Fruit fly (Drosophila melanogaster) whole organism, wandering third instar larva: ENCODE results near the gene AdamTS-B.
A peak's percentile ranks its signal among the peaks of the same experiment; 100 is the strongest.

ENCODE experiments used
- CG9705 ChIP-seq: fragments of 200-800 bp; sonication (Bioruptor generic); optimal IDR thresholded peaks from 2 replicates; lab custom pipeline; 2018; ENCODE audit warnings: missing biosample characterization, mild to moderate bottlenecking, missing genetic modification characterization
- Hr78 ChIP-seq: fragments of >200 bp; optimal IDR thresholded peaks from 2 replicates; lab custom pipeline; 2017; ENCODE audit warnings: missing biosample characterization, missing genetic modification characterization
- Myc ChIP-seq: fragments of >200 bp; optimal IDR thresholded peaks from 2 replicates; lab custom pipeline; 2017
- OdsH ChIP-seq: fragments of 200-800 bp; sonication (Bioruptor generic); optimal IDR thresholded peaks from 2 replicates; lab custom pipeline; 2016; ENCODE audit warnings: missing biosample characterization, mild to moderate bottlenecking, missing genetic modification characterization
- Vsx2 ChIP-seq: fragments of 200-300, 225-300 bp; sonication (Bioruptor generic); optimal IDR thresholded peaks from 2 replicates; lab custom pipeline; 2018; ENCODE audit warnings: missing biosample characterization, missing genetic modification characterization; ENCODE audit not compliant: partially characterized antibody
- brk ChIP-seq: fragments of 200-800 bp; sonication (Bioruptor generic); optimal IDR thresholded peaks from 2 replicates; lab custom pipeline; 2016; ENCODE audit warnings: missing biosample characterization, mild to moderate bottlenecking, missing genetic modification characterization
- foxo ChIP-seq, 2 experiments: fragments of 200-800 bp; sonication (Bioruptor generic); optimal IDR thresholded peaks; 2 replicates in 1 of 2; 3 replicates in 1 of 2; lab custom pipeline; 2016 to 2017; ENCODE audit warnings: missing biosample characterization in 2 of 2, missing genetic modification characterization in 2 of 2
- fru ChIP-seq: fragments of 200-800 bp; sonication (Bioruptor generic); optimal IDR thresholded peaks from 3 replicates; lab custom pipeline; 2016; ENCODE audit warnings: missing biosample characterization, mild to moderate bottlenecking, missing genetic modification characterization
- sage ChIP-seq: fragments of 200-800 bp; sonication (Bioruptor generic); optimal IDR thresholded peaks from 2 replicates; lab custom pipeline; 2016; ENCODE audit warnings: missing biosample characterization, mild to moderate bottlenecking, missing genetic modification characterization
- usp ChIP-seq: fragments of >200 bp; optimal IDR thresholded peaks from 2 replicates; lab custom pipeline; 2017; ENCODE audit warnings: missing biosample characterization, missing genetic modification characterization
- woc ChIP-seq: sonication (Bioruptor generic); optimal IDR thresholded peaks from 2 replicates; lab custom pipeline; 2016; ENCODE audit warnings: missing biosample characterization, mild to moderate bottlenecking, missing genetic modification characterization

- TF ChIP-seq usp (GFP tag; lab: Kevin White, UChicago) (no peak), OdsH (peak; percentile 60), woc (GFP tag; lab: Kevin White, UChicago) (no peak), Myc (lab: Kevin White, UChicago) (peak; percentile 94), brk (GFP tag; lab: Kevin White, UChicago) (no peak), CG9705 (GFP tag; lab: Kevin White, UChicago) (peak; percentile 51), Hr78 (GFP tag; lab: Kevin White, UChicago) (no peak), foxo (GFP tag; optimal IDR thresholded peaks at IDR 0.05; lab: Kevin White, UChicago) (peak in 1 of 2 experiments; percentile 74), Vsx2 (GFP tag; lab: Kevin White, UChicago) (no peak), fru (peak; percentile 72), sage (no peak)
Observed at dm6 chrX:5698087-5698727, at the start of gene AdamTS-B.
